Worm (Caenorhabditis elegans) whole organism, midembryonic: Measurements from ENCODE around the gene Y57G7A.6.
"Not testable (repeated sequence)": the region's sequence is repeated elsewhere in the genome, so short reads cannot be mapped to it uniquely, and the experiment has no call there.

Experiments
- T22C8.4 ChIP-seq: fragments of 200-800 bp; sonication (Bioruptor generic); IDR thresholded peaks from 2 replicates; pipeline ENCODE4 v1.3.6; 2022; ENCODE audit warnings: missing genetic modification characterization, missing compliant biosample characterization
- cog-1 ChIP-seq: sonication (generic microtip); optimal IDR thresholded peaks from 2 replicates; lab custom pipeline; 2016; ENCODE audit warnings: missing genetic modification characterization, missing compliant biosample characterization
- flt-1 ChIP-seq: fragments of 200-800 bp; sonication (Bioruptor generic); IDR thresholded peaks from 2 replicates; pipeline ENCODE4 v1.3.6; 2022; ENCODE audit warnings: missing genetic modification characterization, missing compliant biosample characterization
- klf-2 ChIP-seq: fragments of 200-800 bp; sonication (Bioruptor generic); conservative IDR thresholded peaks from 2 replicates; pipeline ENCODE4 v1.3.6; 2022; ENCODE audit warnings: missing genetic modification reagents, missing genetic modification characterization, missing compliant biosample characterization
- med-1 ChIP-seq: sonication (generic microtip); optimal IDR thresholded peaks from 2 replicates; lab custom pipeline; 2017; ENCODE audit warnings: missing genetic modification characterization, mild to moderate bottlenecking, missing compliant biosample characterization, antibody characterized with exemption, missing genetic modification reagents; ENCODE audit not compliant: insufficient read depth
- ref-1 ChIP-seq: fragments of 200-800 bp; sonication (Bioruptor generic); conservative IDR thresholded peaks from 2 replicates; pipeline ENCODE4 v1.3.6; 2022; ENCODE audit warnings: missing genetic modification reagents, missing genetic modification characterization, missing compliant biosample characterization
- tab-1 ChIP-seq: fragments of 200-800 bp; sonication (Bioruptor generic); IDR thresholded peaks from 2 replicates; pipeline ENCODE4 v1.3.6; 2022; ENCODE audit warnings: missing genetic modification characterization, missing compliant biosample characterization
- ztf-29 ChIP-seq: fragments of 200-800 bp; sonication (Bioruptor generic); IDR thresholded peaks from 2 replicates; pipeline ENCODE4 v1.3.6; 2022; ENCODE audit warnings: missing genetic modification reagents, missing genetic modification characterization, missing compliant biosample characterization

DNA sequence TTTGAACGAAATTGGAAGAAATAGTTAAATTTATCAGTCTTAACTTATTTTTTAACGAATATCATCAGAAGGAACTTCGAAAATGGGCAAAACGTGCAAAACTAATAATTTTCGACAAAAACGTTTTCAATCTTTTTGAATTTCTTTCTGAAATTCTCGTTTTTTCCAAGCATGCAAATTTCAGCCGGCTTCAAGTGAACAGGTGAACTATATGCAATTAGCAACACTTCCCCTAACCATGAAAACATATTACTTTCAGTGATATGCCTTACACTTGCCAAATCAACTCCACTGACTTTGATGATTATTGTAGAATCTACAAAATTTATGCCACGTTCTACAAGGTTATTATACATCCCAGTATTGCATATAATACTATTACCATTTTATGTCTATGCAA lies 7.1 kb downstream of the Y57G7A.6 start, which contains the start of gene srz-63:
- TF ChIP-seq T22C8.4 (GFP tag; lab: Robert Waterston, UW); flt-1 (GFP tag; lab: Robert Waterston, UW); ztf-29 (GFP tag; lab: Robert Waterston, UW); klf-2 (GFP tag; lab: Robert Waterston, UW); tab-1 (GFP tag; lab: Robert Waterston, UW); cog-1 (tag; lab: Kevin White, UChicago); ref-1 (GFP tag; lab: Robert Waterston, UW); med-1: not testable (repeated sequence)
